Worm (Caenorhabditis elegans): ENCODE measurements around the gene aptf-2.

DNA sequence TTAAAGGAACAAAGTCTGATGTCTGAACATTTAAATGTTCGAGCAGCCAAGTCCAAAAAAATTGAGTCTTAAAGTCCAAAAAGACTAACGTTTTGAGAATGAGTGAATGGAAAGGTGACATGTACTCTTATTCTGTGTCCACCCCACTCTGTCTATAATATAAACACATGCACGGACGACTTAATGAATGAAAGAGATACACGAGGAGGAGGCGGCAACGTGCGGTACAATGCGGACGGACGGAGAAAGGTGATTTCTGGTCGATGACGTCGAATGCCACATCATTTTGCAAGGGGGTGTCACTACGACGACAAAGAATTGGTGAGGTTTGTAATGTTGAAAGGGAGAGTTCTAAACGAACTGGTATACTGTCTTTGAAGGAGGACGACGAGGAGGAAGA is 21.2 kb downstream of the aptf-2 start:
- TF ChIP-seq ceh-39 (tag; optimal IDR thresholded peaks at IDR 0.05) = no peak
- TF ChIP-seq lsy-2 (tag; optimal IDR thresholded peaks at IDR 0.05) = no peak
- TF ChIP-seq lin-13 (tag; optimal IDR thresholded peaks at IDR 0.05) = no peak
- TF ChIP-seq unc-62 (GFP tag; optimal IDR thresholded peaks at IDR 0.05) = no peak
- TF ChIP-seq snpc-4 (tag; optimal IDR thresholded peaks at IDR 0.05) = no peak
- TF ChIP-seq elt-3 (tag; optimal IDR thresholded peaks at IDR 0.05) = no peak

Data from whole organism, mixed stage, embryonic.